Worm (Caenorhabditis elegans): Measurements from ENCODE around the gene nhr-30.

nhr-30 gene

DNA sequence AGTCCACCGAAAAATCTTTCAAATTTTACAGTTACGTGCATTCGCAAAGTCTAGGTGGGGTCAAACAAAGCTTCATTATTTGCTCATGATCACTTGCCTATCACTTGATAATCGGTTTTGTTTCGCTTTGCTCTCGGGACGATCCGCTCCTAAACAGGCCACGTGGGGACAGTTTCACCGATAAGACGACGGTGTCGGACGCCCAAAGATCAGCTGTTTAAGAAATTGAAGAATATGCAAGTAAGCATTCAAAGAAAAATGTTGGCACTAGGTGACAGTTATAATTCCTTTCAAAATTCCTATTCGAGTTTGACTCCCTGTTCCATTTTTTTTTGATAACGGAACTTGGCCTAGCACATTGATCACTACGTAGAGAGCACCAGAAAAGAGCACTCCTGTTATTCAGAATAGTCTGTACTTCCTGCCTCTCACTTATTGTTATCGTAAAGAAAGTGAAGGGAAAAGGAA lies 35.0 kb downstream of the nhr-30 start (continued):
- no peak for TF ChIP-seq Y53F4B.3 (GFP tag; IDR thresholded peaks at IDR 0.05)

ce11 chrV:9081410-9081809 lies 36.4 kb downstream of the nhr-30 start:
- no peak for TF ChIP-seq mxl-1 (tag; optimal IDR thresholded peaks at IDR 0.05)
- no peak for TF ChIP-seq somi-1 (GFP tag; optimal IDR thresholded peaks at IDR 0.05)
- TF ChIP-seq F23B12.7 (tag; optimal IDR thresholded peaks at IDR 0.05; ENCODE audit: insufficient read depth): no peak
- TF ChIP-seq ZK185.1 (tag; optimal IDR thresholded peaks at IDR 0.05; ENCODE audit: poor library complexity, severe bottlenecking): peak; percentile 17
- no peak for TF ChIP-seq cebp-1 (GFP tag; IDR thresholded peaks at IDR 0.05)
- TF ChIP-seq cebp-1 (tag; optimal IDR thresholded peaks at IDR 0.05): peak; percentile 13
- no peak for TF ChIP-seq hrde-1 (tag; optimal IDR thresholded peaks at IDR 0.05; ENCODE audit: borderline replicate concordance)
- TF ChIP-seq nhr-80 (tag; optimal IDR thresholded peaks at IDR 0.05): peak; percentile 62
- no peak for TF ChIP-seq lsl-1 (GFP tag; optimal IDR thresholded peaks at IDR 0.05)
- TF ChIP-seq F55B11.4 (tag; optimal IDR thresholded peaks at IDR 0.05; ENCODE audit: borderline replicate concordance, insufficient read depth): no peak
- no peak for TF ChIP-seq ekl-4 (GFP tag; IDR thresholded peaks at IDR 0.05)

DNA sequence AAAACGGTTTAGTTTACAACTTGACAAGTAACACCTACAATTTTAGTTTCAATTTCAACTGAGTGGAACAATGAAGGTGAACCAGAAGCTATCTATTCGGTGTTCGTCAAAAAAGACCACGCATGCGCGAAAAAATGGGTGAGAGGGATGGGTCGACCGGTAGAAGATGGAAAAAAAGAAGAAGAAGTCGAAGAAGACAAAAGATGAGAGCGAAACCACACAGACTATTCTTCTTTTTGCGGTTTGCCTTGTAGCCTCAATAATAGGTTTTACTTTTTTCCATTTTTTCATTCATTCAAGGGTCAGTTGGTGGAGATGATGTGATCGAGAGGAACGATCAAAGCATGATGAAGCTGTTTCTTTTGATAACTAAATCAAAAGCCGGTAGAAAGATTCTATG lies 37.4 kb downstream of the nhr-30 start:
- TF ChIP-seq aptf-3 (GFP tag; IDR thresholded peaks at IDR 0.05): no peak
- TF ChIP-seq mes-4 (tag; optimal IDR thresholded peaks at IDR 0.05): no peak
- TF ChIP-seq B0035.1 (tag; optimal IDR thresholded peaks at IDR 0.05): no peak
- no peak for TF ChIP-seq fkh-3 (tag; optimal IDR thresholded peaks at IDR 0.05)
- TF ChIP-seq attf-3 (GFP tag; conservative IDR thresholded peaks at IDR 0.05): no peak
- TF ChIP-seq lin-35 (GFP tag; optimal IDR thresholded peaks at IDR 0.05): no peak
- no peak for TF ChIP-seq ZK185.1 (tag; optimal IDR thresholded peaks at IDR 0.05; ENCODE audit: poor library complexity, severe bottlenecking)

ce11 chrV:9084252-9084651 lies 39.3 kb downstream of the nhr-30 start:
- no peak for TF ChIP-seq T26A5.8 (tag; optimal IDR thresholded peaks at IDR 0.05)
- no peak for TF ChIP-seq akir-1 (GFP tag; optimal IDR thresholded peaks at IDR 0.05)
- TF ChIP-seq snpc-4 (GFP tag; optimal IDR thresholded peaks at IDR 0.05): no peak
- TF ChIP-seq snpc-4 (tag; optimal IDR thresholded peaks at IDR 0.05): no peak
- TF ChIP-seq C06A6.2 (GFP tag; conservative IDR thresholded peaks at IDR 0.05): no peak
- TF ChIP-seq egrh-3 (GFP tag; IDR thresholded peaks at IDR 0.05): no peak
- no peak for TF ChIP-seq nfya-1 (tag; optimal IDR thresholded peaks at IDR 0.05; ENCODE audit: borderline replicate concordance, insufficient read depth)

DNA sequence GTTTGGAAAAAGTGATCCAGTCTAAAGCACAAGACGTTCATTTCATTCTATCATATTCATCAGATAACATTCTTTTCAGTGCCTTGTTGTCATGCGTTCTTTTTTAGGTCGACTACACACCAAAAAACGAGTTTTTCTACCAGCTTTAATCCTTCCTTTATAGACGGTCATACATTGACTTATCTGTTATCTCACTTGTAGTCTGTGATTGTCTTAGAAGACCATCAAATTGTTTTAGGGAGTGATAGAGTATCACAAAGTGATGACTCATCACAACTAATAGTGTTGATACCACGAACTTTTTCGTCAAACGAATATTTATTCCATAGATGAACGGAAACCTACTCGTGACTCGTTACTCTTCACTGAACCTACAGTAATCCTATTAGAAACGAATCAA lies 40.9 kb downstream of the nhr-30 start:
- no peak for TF ChIP-seq snpc-1.3 (tag; optimal IDR thresholded peaks at IDR 0.05; ENCODE audit: insufficient read depth)
- TF ChIP-seq let-526 (GFP tag; IDR thresholded peaks at IDR 0.05): no peak
- TF ChIP-seq K12H6.12 (tag; optimal IDR thresholded peaks at IDR 0.05): no peak
- TF ChIP-seq akir-1 (GFP tag; optimal IDR thresholded peaks at IDR 0.05): no peak
- TF ChIP-seq nfya-2 (GFP tag; IDR thresholded peaks at IDR 0.05): no peak
- no peak for TF ChIP-seq zim-3 (tag; optimal IDR thresholded peaks at IDR 0.05)
- no peak for TF ChIP-seq Y53F4B.3 (GFP tag; IDR thresholded peaks at IDR 0.05)
- TF ChIP-seq ets-4 (GFP tag; optimal IDR thresholded peaks at IDR 0.05): no peak
- TF ChIP-seq dpff-1 (tag; optimal IDR thresholded peaks at IDR 0.05): no peak
- no peak for TF ChIP-seq F10E7.11 (tag; optimal IDR thresholded peaks at IDR 0.05)
- no peak for TF ChIP-seq let-607 (tag; optimal IDR thresholded peaks at IDR 0.05)
- no peak for TF ChIP-seq lag-1 (GFP tag; IDR thresholded peaks at IDR 0.05)
- TF ChIP-seq hlh-12 (tag; optimal IDR thresholded peaks at IDR 0.05): no peak
